Fruit fly (Drosophila melanogaster): ENCODE measurements around the gene CG43783.

CG43783 gene

DNA sequence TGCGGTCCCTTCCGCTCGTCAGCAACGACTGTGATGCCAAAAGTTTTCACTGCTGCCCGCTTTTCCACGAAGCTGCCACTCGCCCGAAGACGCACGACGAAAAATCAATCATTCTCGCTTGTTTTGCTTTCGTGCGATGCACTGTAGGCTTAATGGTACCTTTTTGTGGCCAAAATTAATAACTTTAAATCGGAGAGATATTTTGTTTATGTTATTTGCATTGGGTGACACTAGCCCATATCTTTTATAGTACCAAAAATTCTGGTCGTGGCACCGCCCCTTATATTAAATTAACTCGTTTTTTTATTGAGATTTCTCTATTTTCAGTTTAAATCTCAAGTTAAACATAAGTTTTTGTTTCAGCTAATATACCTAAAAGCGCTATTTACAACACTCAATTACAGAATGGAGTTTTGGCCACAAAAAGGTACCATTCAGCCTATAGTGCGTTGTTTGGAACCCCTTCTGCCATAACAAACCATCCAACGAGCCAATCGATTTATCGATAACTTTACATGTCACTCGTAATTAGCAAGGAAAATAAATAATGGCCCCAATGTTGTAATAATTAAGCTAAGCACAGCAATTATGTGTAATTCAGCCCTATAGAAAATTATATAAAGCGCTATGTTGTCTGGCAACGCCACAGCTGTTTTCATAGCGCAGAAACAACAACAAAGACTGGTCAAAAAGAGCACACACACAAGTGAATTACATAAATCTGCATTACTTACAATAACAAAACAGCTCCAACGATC is 694 bp downstream of the CG43783 start (continued):
- TF ChIP-seq mld (GFP tag; IDR thresholded peaks at IDR 0.05; ENCODE audit: partially characterized antibody) (no peak), CG2199 (GFP tag; IDR thresholded peaks at IDR 0.05) (no peak), D (optimal IDR thresholded peaks at IDR 0.05) (no peak), D (GFP tag; optimal IDR thresholded peaks at IDR 0.05) (peak; percentile 51), CG6813 (GFP tag; optimal IDR thresholded peaks at IDR 0.05) (peak; percentile 69), dmrt11E (tag; optimal IDR thresholded peaks at IDR 0.05) (peak; percentile 41), Hr51 (GFP tag; optimal IDR thresholded peaks at IDR 0.05) (peak in 1 of 2 experiments; percentile 82), CG9215 (GFP tag; IDR thresholded peaks at IDR 0.05) (no peak), CG30403 (GFP tag; optimal IDR thresholded peaks at IDR 0.05) (peak; percentile 73), CG10321 (GFP tag; IDR thresholded peaks at IDR 0.05) (no peak), CG15011 (GFP tag; optimal IDR thresholded peaks at IDR 0.05) (peak; percentile 57), jigr1 (GFP tag; IDR thresholded peaks at IDR 0.05) (no peak), Kr (GFP tag; optimal IDR thresholded peaks at IDR 0.05) (no peak), CG31441 (GFP tag; IDR thresholded peaks at IDR 0.05) (peak; percentile 84), CG9437 (GFP tag; optimal IDR thresholded peaks at IDR 0.05) (peak; percentile 26), E2f2 (GFP tag; IDR thresholded peaks at IDR 0.05) (peak; percentile 32; the same call in 1 of the 2 replicates), CG13287 (GFP tag; IDR thresholded peaks at IDR 0.05; ENCODE audit: partially characterized antibody) (peak; percentile 30), fru (optimal IDR thresholded peaks at IDR 0.05) (no peak), HmgD (GFP tag; optimal IDR thresholded peaks at IDR 0.05) (no peak), Gug (GFP tag; IDR thresholded peaks at IDR 0.05) (0 out of 4 replicates have a peak, but pooled peaks have one; percentile 8), fd102C (GFP tag; optimal IDR thresholded peaks at IDR 0.05) (no peak), sens-2 (GFP tag; IDR thresholded peaks at IDR 0.05) (no peak; the same call in 1 of the 2 replicates), Mes4 (GFP tag; optimal IDR thresholded peaks at IDR 0.05) (peak; percentile 37), Doc2 (GFP tag; IDR thresholded peaks at IDR 0.05) (no peak), Neu2 (GFP tag; optimal IDR thresholded peaks at IDR 0.05; ENCODE audit: borderline replicate concordance) (no peak), CG16779 (GFP tag; IDR thresholded peaks at IDR 0.05) (no peak), ara (GFP tag; IDR thresholded peaks at IDR 0.05) (no peak), wor (GFP tag; IDR thresholded peaks at IDR 0.05) (no peak), CG12744 (GFP tag; optimal IDR thresholded peaks at IDR 0.05) (no peak), CG17385 (GFP tag; optimal IDR thresholded peaks at IDR 0.05) (peak; percentile 72), CG9817 (tag; optimal IDR thresholded peaks at IDR 0.05) (peak; percentile 55), cas (GFP tag; IDR thresholded peaks at IDR 0.05) (no peak), Nf-YC (tag; optimal IDR thresholded peaks at IDR 0.05) (peak; percentile 73), Dad (GFP tag; optimal IDR thresholded peaks at IDR 0.05) (no peak), CG17612 (GFP tag; IDR thresholded peaks at IDR 0.05) (no peak), sima (GFP tag; optimal IDR thresholded peaks at IDR 0.05) (no peak), CG12219 (GFP tag; optimal IDR thresholded peaks at IDR 0.05) (peak; percentile 56), Fer2 (tag; optimal IDR thresholded peaks at IDR 0.05) (peak; percentile 49), ab (GFP tag; optimal IDR thresholded peaks at IDR 0.05) (no peak), her (GFP tag; optimal IDR thresholded peaks at IDR 0.05) (no peak), BEAF-32 (GFP tag; optimal IDR thresholded peaks at IDR 0.05) (peak; percentile 34), CG11504 (tag; optimal IDR thresholded peaks at IDR 0.05) (peak; percentile 80), ind (GFP tag; optimal IDR thresholded peaks at IDR 0.05) (peak; percentile 13), lola (GFP tag; optimal IDR thresholded peaks at IDR 0.05) (peak in 1 of 3 experiments; percentile 46), usp (GFP tag; optimal IDR thresholded peaks at IDR 0.05) (no peak), Hey (tag; optimal IDR thresholded peaks at IDR 0.05) (no peak), CG17359 (tag; optimal IDR thresholded peaks at IDR 0.05) (peak; percentile 71), Ets65A (GFP tag) (peak; percentile 46), Bgb (GFP tag; IDR thresholded peaks at IDR 0.05; ENCODE audit: partially characterized antibody) (peak; percentile 53), slou (GFP tag; optimal IDR thresholded peaks at IDR 0.05) (no peak)

Measured in whole organism, embryonic.